Fruit fly (Drosophila melanogaster) whole organism, prepupa: Measurements from ENCODE around the gene SrpRalpha.

Experiments
- Blimp-1 ChIP-seq: fragments of 200-800 bp; sonication (Bioruptor generic); optimal IDR thresholded peaks from 3 replicates; lab custom pipeline; 2017; ENCODE audit warnings: missing biosample characterization, missing genetic modification characterization, mild to moderate bottlenecking, moderate library complexity, missing genetic modification reagents
- CG11762 ChIP-seq: fragments of 200-800 bp; sonication (Bioruptor generic); optimal IDR thresholded peaks from 3 replicates; lab custom pipeline; 2016; ENCODE audit warnings: missing biosample characterization, missing genetic modification characterization; ENCODE audit not compliant: insufficient read depth
- CG11902 ChIP-seq: fragments of 200-800 bp; sonication (Bioruptor generic); optimal IDR thresholded peaks from 3 replicates; lab custom pipeline; 2016; ENCODE audit warnings: missing biosample characterization, missing genetic modification characterization
- CG15336 ChIP-seq: fragments of 200-800 bp; sonication (Bioruptor generic); IDR thresholded peaks from 2 replicates; pipeline ENCODE4 v1.3.6; 2022; ENCODE audit warnings: missing biosample characterization, missing genetic modification characterization
- CG16779 ChIP-seq: fragments of 200-800 bp; sonication (Bioruptor generic); optimal IDR thresholded peaks from 3 replicates; lab custom pipeline; 2017; ENCODE audit warnings: missing biosample characterization, mild to moderate bottlenecking, missing genetic modification characterization
- CG31627 ChIP-seq: fragments of 200-800 bp; sonication (Bioruptor generic); optimal IDR thresholded peaks from 3 replicates; lab custom pipeline; 2016; ENCODE audit warnings: missing biosample characterization, missing genetic modification characterization
- CG3919 ChIP-seq: fragments of 200-800 bp; sonication (Bioruptor generic); optimal IDR thresholded peaks from 3 replicates; lab custom pipeline; 2016; ENCODE audit warnings: missing biosample characterization, missing genetic modification characterization
- CG6163 ChIP-seq: fragments of 200-800 bp; sonication (Bioruptor generic); IDR thresholded peaks from 3 replicates; pipeline ENCODE4 v1.3.6; 2022; ENCODE audit warnings: missing biosample characterization, missing genetic modification characterization
- CG6792 ChIP-seq: fragments of 200-800 bp; sonication (Bioruptor generic); optimal IDR thresholded peaks from 3 replicates; lab custom pipeline; 2016; ENCODE audit warnings: missing biosample characterization, missing genetic modification characterization
- CG6854 ChIP-seq: fragments of 200-800 bp; sonication (Bioruptor generic); optimal IDR thresholded peaks from 2 replicates; lab custom pipeline; 2017; ENCODE audit warnings: missing biosample characterization, mild to moderate bottlenecking, missing genetic modification characterization
- CG8119 ChIP-seq: fragments of 200-800 bp; sonication (Bioruptor generic); IDR thresholded peaks from 3 replicates; pipeline ENCODE4 v1.3.6; 2022; ENCODE audit warnings: missing biosample characterization, missing genetic modification characterization
- CG8319 ChIP-seq: fragments of 200-800 bp; sonication (Bioruptor generic); optimal IDR thresholded peaks from 3 replicates; lab custom pipeline; 2016; ENCODE audit warnings: missing biosample characterization, missing genetic modification characterization
- CG9139 ChIP-seq: fragments of 200-800 bp; sonication (Bioruptor generic); optimal IDR thresholded peaks from 3 replicates; lab custom pipeline; 2017; ENCODE audit warnings: missing biosample characterization, mild to moderate bottlenecking, missing genetic modification characterization
- Eip78C ChIP-seq: fragments of 200-800 bp; sonication (Bioruptor generic); peaks from one replicate; lab custom pipeline; 2016; ENCODE audit warnings: missing biosample characterization, missing genetic modification characterization
- Ets96B ChIP-seq: fragments of 200-800 bp; optimal IDR thresholded peaks from 2 replicates; lab custom pipeline; 2019; ENCODE audit warnings: missing biosample characterization, mild to moderate bottlenecking, missing genetic modification characterization, moderate library complexity
- Gug ChIP-seq: fragments of 200-800 bp; sonication (Bioruptor generic); IDR thresholded peaks from 2 replicates; pipeline ENCODE4 v1.3.6; 2022; ENCODE audit warnings: missing biosample characterization, missing genetic modification characterization
- Hr39 ChIP-seq: fragments of 200-800 bp; sonication (Bioruptor generic); optimal IDR thresholded peaks from 2 replicates; lab custom pipeline; 2016; ENCODE audit warnings: missing biosample characterization, missing genetic modification characterization
- Hr4 ChIP-seq: fragments of 200-800 bp; sonication (Bioruptor generic); optimal IDR thresholded peaks from 3 replicates; lab custom pipeline; 2016; ENCODE audit warnings: missing biosample characterization, missing genetic modification characterization
- Lpt ChIP-seq: fragments of 200-800 bp; sonication (Bioruptor generic); optimal IDR thresholded peaks from 3 replicates; lab custom pipeline; 2016; ENCODE audit warnings: missing biosample characterization, missing genetic modification characterization
- Met ChIP-seq: fragments of 200-800 bp; sonication (Bioruptor generic); optimal IDR thresholded peaks from 3 replicates; lab custom pipeline; 2016; ENCODE audit warnings: missing biosample characterization, missing genetic modification characterization
- OdsH ChIP-seq: fragments of 200-800 bp; sonication (Bioruptor generic); optimal IDR thresholded peaks from 3 replicates; lab custom pipeline; 2016; ENCODE audit warnings: missing biosample characterization, missing genetic modification characterization
- Smox ChIP-seq: fragments of 200-800 bp; sonication (Bioruptor generic); optimal IDR thresholded peaks from 3 replicates; lab custom pipeline; 2016; ENCODE audit warnings: missing biosample characterization, missing genetic modification characterization
- Sox14 ChIP-seq: fragments of 200-800 bp; sonication (Bioruptor generic); optimal IDR thresholded peaks from 3 replicates; lab custom pipeline; 2016; ENCODE audit warnings: missing biosample characterization, missing genetic modification characterization
- achi ChIP-seq: fragments of 200-800 bp; sonication (Bioruptor generic); optimal IDR thresholded peaks from 3 replicates; lab custom pipeline; 2016; ENCODE audit warnings: missing biosample characterization, missing genetic modification characterization
- acj6 ChIP-seq: fragments of 200-800 bp; sonication (Bioruptor generic); optimal IDR thresholded peaks from 3 replicates; lab custom pipeline; 2016; ENCODE audit warnings: missing biosample characterization, missing genetic modification characterization
- cyc ChIP-seq: fragments of 200-800 bp; sonication (Bioruptor generic); optimal IDR thresholded peaks from 3 replicates; lab custom pipeline; 2016; ENCODE audit warnings: missing biosample characterization, missing genetic modification characterization
- dac ChIP-seq: fragments of 200-800 bp; sonication (Bioruptor generic); optimal IDR thresholded peaks from 2 replicates; lab custom pipeline; 2017; ENCODE audit warnings: missing biosample characterization, mild to moderate bottlenecking, missing genetic modification characterization
- dsx ChIP-seq: fragments of 200-800 bp; optimal IDR thresholded peaks from 3 replicates; lab custom pipeline; 2019; ENCODE audit warnings: missing biosample characterization, mild to moderate bottlenecking, missing genetic modification characterization, moderate library complexity; ENCODE audit not compliant: poor library complexity, severe bottlenecking
- eg ChIP-seq: fragments of 200-800 bp; sonication (Bioruptor generic); IDR thresholded peaks from 3 replicates; pipeline ENCODE4 v1.3.6; 2022; ENCODE audit warnings: missing biosample characterization, missing genetic modification characterization
- esn ChIP-seq: fragments of 200-800 bp; sonication (Bioruptor generic); optimal IDR thresholded peaks from 2 replicates; lab custom pipeline; 2016; ENCODE audit warnings: missing biosample characterization, mild to moderate bottlenecking, missing genetic modification characterization, moderate library complexity
- lz ChIP-seq: fragments of 200-800 bp; sonication (Bioruptor generic); optimal IDR thresholded peaks from 3 replicates; lab custom pipeline; 2016; ENCODE audit warnings: missing biosample characterization, missing genetic modification characterization
- pdm3 ChIP-seq: fragments of 200-800 bp; sonication (Bioruptor generic); optimal IDR thresholded peaks from 3 replicates; lab custom pipeline; 2016; ENCODE audit warnings: missing biosample characterization, missing genetic modification characterization
- salr ChIP-seq, 2 experiments: fragments of 200-800 bp; sonication (Bioruptor generic); optimal IDR thresholded peaks; 3 replicates each; lab custom pipeline; 2016 to 2018; ENCODE audit warnings: missing biosample characterization in 2 of 2, missing genetic modification characterization in 2 of 2, mild to moderate bottlenecking in 1 of 2
- ss ChIP-seq, 2 experiments: fragments of 200-800 bp; sonication (Bioruptor generic); optimal IDR thresholded peaks; 2 replicates in 1 of 2; 3 replicates in 1 of 2; lab custom pipeline; 2017 to 2018; ENCODE audit warnings: mild to moderate bottlenecking in 2 of 2, missing biosample characterization in 2 of 2, missing genetic modification characterization in 2 of 2, moderate library complexity in 1 of 2
- svp ChIP-seq: fragments of 200-800 bp; sonication (Bioruptor generic); peaks from one replicate; lab custom pipeline; 2016; ENCODE audit warnings: missing biosample characterization, missing genetic modification characterization
- vri ChIP-seq: fragments of 200-800 bp; sonication (Bioruptor generic); optimal IDR thresholded peaks from 3 replicates; lab custom pipeline; 2016; ENCODE audit warnings: missing biosample characterization, mild to moderate bottlenecking, missing genetic modification characterization

SrpRalpha gene

DNA sequence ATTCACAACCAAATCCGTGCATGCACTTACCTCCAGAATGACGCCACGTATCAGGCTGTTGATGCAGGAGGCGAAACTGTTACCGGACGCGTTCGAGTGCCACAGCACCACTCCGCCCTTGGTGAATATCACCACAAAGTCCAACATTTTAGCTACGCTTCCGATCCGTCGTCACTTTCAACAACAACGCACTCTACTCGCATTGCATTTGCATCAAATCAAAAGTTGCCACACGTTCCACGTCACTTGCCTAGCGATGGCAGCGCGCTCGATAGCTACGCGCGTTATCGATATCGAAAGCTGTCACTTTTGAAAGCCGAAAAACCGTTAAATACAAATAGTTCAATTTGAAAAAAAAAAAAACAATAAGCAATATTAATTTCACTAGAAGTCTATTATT, at the start of gene SrpRalpha:
Gene SrpRalpha, minus strand, starts transcription at position 260 of the 400 bp plus-strand sequence.
- TF ChIP-seq esn (GFP tag; lab: Kevin White, UChicago): peak; percentile 1
- TF ChIP-seq acj6 (GFP tag; lab: Kevin White, UChicago): no peak
- TF ChIP-seq Blimp-1 (GFP tag; lab: Kevin White, UChicago): no peak
- TF ChIP-seq CG15336: 0 out of 2 replicates have a peak, but pooled peaks have one; percentile 15
- no peak for TF ChIP-seq Sox14
- no peak for TF ChIP-seq Met (GFP tag; lab: Kevin White, UChicago)
- no peak for TF ChIP-seq CG6163 (GFP tag; lab: Robert Waterston, UW)
- TF ChIP-seq CG11762: no peak
- no peak for TF ChIP-seq CG31627 (GFP tag; lab: Kevin White, UChicago)
- no peak for TF ChIP-seq dac
- TF ChIP-seq CG8119 (GFP tag; lab: Robert Waterston, UW): no peak
- no peak for TF ChIP-seq Ets96B (tag; lab: Kevin White, UChicago)
- TF ChIP-seq achi (GFP tag; lab: Kevin White, UChicago): peak; percentile 99
- TF ChIP-seq Smox (GFP tag; lab: Kevin White, UChicago): no peak
- TF ChIP-seq OdsH (GFP tag; lab: Kevin White, UChicago): no peak
- TF ChIP-seq CG16779 (tag; lab: Kevin White, UChicago): no peak

DNA sequence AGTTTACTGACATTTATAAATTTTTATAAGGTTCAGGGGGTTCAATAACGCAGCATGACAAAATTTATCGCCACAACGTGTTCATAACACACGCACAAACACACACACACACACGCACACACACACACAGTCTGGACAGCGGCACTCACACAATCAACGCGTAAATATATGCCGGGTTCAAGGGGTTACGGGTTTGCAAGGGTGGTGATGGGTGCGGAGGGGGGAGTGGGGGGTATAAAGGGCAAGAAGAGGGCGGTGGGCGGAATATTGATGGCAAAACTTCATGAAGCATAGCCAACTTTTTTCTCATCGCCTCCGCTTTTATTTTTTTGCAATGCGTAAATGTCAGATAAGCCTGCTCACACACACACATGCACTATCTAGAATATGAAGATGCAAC, 47.2 kb upstream of the SrpRalpha start:
- no peak for TF ChIP-seq cyc (GFP tag; lab: Kevin White, UChicago)
- peak; percentile 23 for TF ChIP-seq svp (GFP tag; lab: Kevin White, UChicago)

DNA sequence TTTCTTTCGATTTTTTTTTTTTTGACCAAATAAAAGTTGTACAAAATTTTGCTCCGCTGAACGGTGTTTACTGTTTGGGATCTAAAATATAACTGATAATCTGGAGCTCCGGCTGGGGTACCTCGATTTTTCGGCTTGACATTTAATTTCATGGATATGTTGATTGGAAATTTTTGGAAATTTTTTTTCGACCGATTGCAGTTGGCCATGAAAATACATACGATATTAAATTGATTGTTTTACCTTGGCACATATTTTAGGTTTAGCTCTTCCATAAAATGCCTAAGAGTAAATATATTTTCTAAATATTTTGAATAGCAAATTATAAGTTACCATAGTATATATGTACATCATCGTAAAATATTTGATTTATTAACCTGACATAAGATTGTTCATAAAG, 41.7 kb upstream of the SrpRalpha start, which contains the start of gene CG1394:
Gene CG1394, minus strand, starts transcription at position 101 of the 400 bp plus-strand sequence.
- TF ChIP-seq Hr39 (GFP tag; lab: Kevin White, UChicago) (no peak), achi (GFP tag; lab: Kevin White, UChicago) (no peak), Lpt (GFP tag; lab: Kevin White, UChicago) (no peak), Hr4 (GFP tag; lab: Kevin White, UChicago) (no peak), CG6854 (GFP tag; lab: Kevin White, UChicago) (no peak)

DNA sequence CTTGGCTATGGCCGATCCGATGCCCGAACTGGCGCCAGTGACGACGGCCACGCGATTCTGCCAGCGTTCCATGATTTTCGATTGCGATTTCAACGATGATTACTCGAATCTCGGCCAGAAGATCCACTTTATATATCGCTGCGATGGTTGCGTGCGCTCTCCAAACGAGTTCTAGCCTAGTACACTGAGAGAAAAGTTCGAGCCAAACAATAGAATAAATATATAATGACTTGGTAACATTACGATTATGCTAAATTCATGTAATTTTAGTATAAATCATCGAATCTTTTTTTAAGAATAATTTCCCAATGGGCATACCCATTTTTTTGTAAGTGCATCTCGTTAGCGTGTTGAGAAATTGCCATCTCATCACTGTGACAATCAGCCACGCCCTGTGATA, 40.1 kb upstream of the SrpRalpha start, which contains the start of gene Antdh:
Gene Antdh, minus strand, starts transcription at position 101 of the 400 bp plus-strand sequence.
- 0 out of 3 replicates have a peak, but pooled peaks have one; percentile 37 for TF ChIP-seq eg (GFP tag; lab: Robert Waterston, UW)
- no peak for TF ChIP-seq ss (GFP tag; optimal IDR thresholded peaks at IDR 0.05; lab: Kevin White, UChicago)
- peak; percentile 12 for TF ChIP-seq CG3919 (GFP tag; lab: Kevin White, UChicago)
- peak; percentile 46 for TF ChIP-seq Eip78C (GFP tag; lab: Kevin White, UChicago)
- no peak for TF ChIP-seq CG11902 (GFP tag; lab: Kevin White, UChicago)

DNA sequence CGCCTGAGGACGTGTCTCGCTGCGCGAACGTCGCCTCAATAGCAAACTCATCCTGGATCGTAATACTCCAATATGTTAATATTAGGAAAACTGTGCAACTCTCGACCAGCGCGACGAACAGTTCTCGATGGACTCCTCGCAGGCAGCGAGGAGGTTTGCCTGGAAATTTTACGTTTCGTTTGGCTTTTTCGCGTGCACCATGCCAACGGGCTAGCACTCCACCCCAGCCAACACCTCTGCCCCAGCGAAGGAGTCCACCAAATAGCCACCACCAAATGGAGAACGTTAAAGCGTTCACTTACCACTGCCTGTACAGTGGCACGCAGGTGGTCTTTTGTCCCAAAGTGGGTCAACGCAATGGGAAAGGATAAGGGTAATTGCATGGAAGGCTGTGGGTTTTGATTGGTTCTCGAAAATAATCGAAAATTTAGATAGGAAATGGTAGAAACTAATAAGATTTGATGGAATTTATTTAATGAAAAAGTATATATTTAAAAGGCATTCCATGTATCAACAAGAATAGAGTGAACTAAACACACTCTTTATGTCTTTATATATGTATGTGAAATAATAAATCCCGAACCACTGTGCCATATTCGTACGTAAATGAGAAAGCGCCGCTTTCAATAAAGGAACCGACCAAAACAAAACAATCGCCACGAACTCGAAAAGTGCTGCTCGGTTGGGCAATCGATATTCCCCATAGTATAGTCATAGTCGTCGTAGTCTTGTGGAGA, 31.0 kb upstream of the SrpRalpha start, which contains the start of gene CG32668:
Gene CG32668, minus strand, starts transcription at position 51 of the 737 bp plus-strand sequence.
- TF ChIP-seq Eip78C (GFP tag; lab: Kevin White, UChicago): peak; percentile 57
- TF ChIP-seq CG8319 (GFP tag; lab: Kevin White, UChicago): no peak

DNA sequence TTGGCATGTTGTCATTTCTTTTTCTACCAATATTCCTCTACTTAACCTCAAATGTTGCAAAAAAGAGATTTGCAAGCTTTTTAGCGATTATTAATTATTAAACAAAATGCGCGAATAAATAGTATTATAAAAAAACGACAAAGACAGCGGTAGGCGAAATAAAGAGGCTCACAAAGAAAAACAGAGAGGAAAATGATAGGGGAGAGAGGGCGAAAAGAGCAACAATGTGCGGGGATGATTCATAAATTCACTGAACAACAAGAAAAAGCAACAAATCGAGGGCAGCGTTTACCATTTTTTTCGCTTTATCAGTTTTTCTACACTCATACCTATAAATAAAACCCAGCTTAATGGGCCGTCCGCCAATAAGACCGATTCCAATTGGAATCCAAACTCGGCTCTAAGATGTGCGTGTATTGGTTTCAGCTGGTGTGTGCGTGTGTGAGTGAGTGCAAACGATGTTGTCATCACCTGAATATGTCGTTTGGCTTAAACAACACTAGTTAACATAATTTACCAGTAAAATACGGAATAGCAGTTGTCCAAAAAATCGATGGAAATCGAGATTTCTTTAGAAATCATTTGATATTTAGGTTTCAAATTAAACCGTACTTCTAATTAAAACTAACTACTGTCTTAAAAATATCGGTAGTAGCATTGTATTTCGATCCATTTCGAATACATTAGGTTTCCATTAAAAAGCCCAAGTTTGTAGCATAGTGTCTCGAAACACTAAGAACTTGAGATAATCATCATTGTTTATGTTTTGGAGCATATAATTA, 27.1 kb upstream of the SrpRalpha start:
- TF ChIP-seq achi (GFP tag; lab: Kevin White, UChicago) (peak; percentile 2), lz (GFP tag; lab: Kevin White, UChicago) (no peak), CG8119 (GFP tag; lab: Robert Waterston, UW) (peak; percentile 41; the same call in 2 of the 3 replicates), CG16779 (tag; lab: Kevin White, UChicago) (no peak), Gug (GFP tag; lab: Robert Waterston, UW) (0 out of 2 replicates have a peak, but pooled peaks have one; percentile 12), salr (GFP tag; optimal IDR thresholded peaks at IDR 0.05; lab: Kevin White, UChicago) (no peak), dsx (peak; percentile 74), acj6 (GFP tag; lab: Kevin White, UChicago) (peak; percentile 32), vri (GFP tag; lab: Kevin White, UChicago) (no peak), pdm3 (GFP tag; lab: Kevin White, UChicago) (peak; percentile 27), CG6163 (GFP tag; lab: Robert Waterston, UW) (peak; percentile 5; the same call in 1 of the 3 replicates), Hr4 (GFP tag; lab: Kevin White, UChicago) (no peak), esn (GFP tag; lab: Kevin White, UChicago) (peak; percentile 17), Eip78C (GFP tag; lab: Kevin White, UChicago) (peak; percentile 78), CG6792 (GFP tag; lab: Kevin White, UChicago) (peak; percentile 16), CG9139 (peak; percentile 1), CG3919 (GFP tag; lab: Kevin White, UChicago) (peak; percentile 11), CG15336 (0 out of 2 replicates have a peak, but pooled peaks have one; percentile 31)
